Fruit fly (Drosophila melanogaster) whole organism, embryonic: ENCODE measurements around the gene sdk.
A peak's percentile ranks its signal among the peaks of the same experiment; 100 is the strongest.

Experiments used
- Adf1 ChIP-seq: fragments of 200-800 bp; sonication (Bioruptor generic); IDR thresholded peaks from 2 replicates; pipeline ENCODE4 v1.3.6; 2022; ENCODE audit warnings: missing biosample characterization, missing genetic modification characterization
- Aef1 ChIP-seq: fragments of 200-800 bp; sonication (Bioruptor generic); IDR thresholded peaks from 3 replicates; pipeline ENCODE4 v1.3.6; 2022; ENCODE audit warnings: missing biosample characterization, missing genetic modification characterization
- Atf-2 ChIP-seq: fragments of 200-800 bp; sonication (Bioruptor generic); optimal IDR thresholded peaks from 2 replicates; lab custom pipeline; 2016; ENCODE audit warnings: missing biosample characterization, missing genetic modification characterization
- B-H2 ChIP-seq: fragments of 200-800 bp; sonication (Bioruptor generic); optimal IDR thresholded peaks from 2 replicates; lab custom pipeline; 2018; ENCODE audit warnings: missing biosample characterization, mild to moderate bottlenecking, missing genetic modification characterization
- CG10565 ChIP-seq: fragments of 200-800 bp; sonication (Bioruptor generic); optimal IDR thresholded peaks from 3 replicates; lab custom pipeline; 2016; ENCODE audit warnings: missing biosample characterization, mild to moderate bottlenecking, missing genetic modification characterization
- CG10979 ChIP-seq: fragments of 200-800 bp; sonication (Bioruptor generic); optimal IDR thresholded peaks from 2 replicates; lab custom pipeline; 2018; ENCODE audit warnings: missing biosample characterization, mild to moderate bottlenecking, missing genetic modification characterization, moderate library complexity
- CG12659 ChIP-seq: fragments of 200-800 bp; sonication (Bioruptor generic); optimal IDR thresholded peaks from 3 replicates; lab custom pipeline; 2017; ENCODE audit warnings: mild to moderate bottlenecking, missing biosample characterization, missing genetic modification reagents, missing genetic modification characterization
- CG13894 ChIP-seq: fragments of 200-800 bp; sonication (Bioruptor generic); optimal IDR thresholded peaks from 3 replicates; lab custom pipeline; 2018; ENCODE audit warnings: missing biosample characterization, mild to moderate bottlenecking, missing genetic modification characterization, moderate library complexity
- CG14050 ChIP-seq: fragments of 200-800 bp; sonication (Bioruptor generic); IDR thresholded peaks from 3 replicates; pipeline ENCODE4 v1.3.6; 2022; ENCODE audit warnings: missing biosample characterization, missing genetic modification characterization
- CG18599 ChIP-seq: fragments of 200-800 bp; sonication (Bioruptor generic); optimal IDR thresholded peaks from 3 replicates; lab custom pipeline; 2017; ENCODE audit warnings: missing biosample characterization, missing genetic modification characterization, mild to moderate bottlenecking, moderate library complexity, missing genetic modification reagents
- CG2678 ChIP-seq: fragments of 200-800 bp; sonication (Bioruptor generic); optimal IDR thresholded peaks from 3 replicates; lab custom pipeline; 2019; ENCODE audit warnings: missing biosample characterization, mild to moderate bottlenecking, missing genetic modification characterization, moderate library complexity
- CG2875 ChIP-seq: fragments of 200-800 bp; sonication (Bioruptor generic); optimal IDR thresholded peaks from 2 replicates; lab custom pipeline; 2017; ENCODE audit warnings: missing biosample characterization, mild to moderate bottlenecking, missing genetic modification characterization, missing genetic modification reagents
- CG32767 ChIP-seq: fragments of 200-800 bp; sonication (Bioruptor generic); IDR thresholded peaks from 2 replicates; pipeline ENCODE4 v1.3.6; 2022; ENCODE audit warnings: missing biosample characterization, missing genetic modification characterization
- CG34422 ChIP-seq: fragments of 200-800 bp; sonication (Bioruptor generic); IDR thresholded peaks from 3 replicates; pipeline ENCODE4 v1.3.6; 2022; ENCODE audit warnings: missing biosample characterization, missing genetic modification characterization
- CG6175 ChIP-seq: fragments of 200-800 bp; sonication (Bioruptor generic); IDR thresholded peaks from 3 replicates; pipeline ENCODE4 v1.3.6; 2022; ENCODE audit warnings: missing biosample characterization, missing genetic modification characterization
- CG6254 ChIP-seq: fragments of 200-800 bp; sonication (Bioruptor generic); optimal IDR thresholded peaks from 3 replicates; lab custom pipeline; 2017; ENCODE audit warnings: mild to moderate bottlenecking, missing biosample characterization, missing genetic modification reagents, missing genetic modification characterization
- CG7987 ChIP-seq: fragments of 200-800 bp; sonication (Bioruptor generic); optimal IDR thresholded peaks from 2 replicates; lab custom pipeline; 2018; ENCODE audit warnings: missing biosample characterization, mild to moderate bottlenecking, missing genetic modification characterization, moderate library complexity
- CG8388 ChIP-seq: fragments of 200-800 bp; sonication (Bioruptor generic); optimal IDR thresholded peaks from 2 replicates; lab custom pipeline; 2019; ENCODE audit warnings: missing biosample characterization, mild to moderate bottlenecking, missing genetic modification characterization, moderate library complexity
- D ChIP-seq, 2 experiments: fragments of 200-800 bp in 1 of 2; fragments of >200 bp in 1 of 2; sonication (Bioruptor generic) in 1 of 2; optimal IDR thresholded peaks; 2 replicates in 1 of 2; 3 replicates in 1 of 2; lab custom pipeline; 2017; ENCODE audit warnings: mild to moderate bottlenecking in 1 of 2, missing biosample characterization in 1 of 2, missing genetic modification characterization in 1 of 2, missing genetic modification reagents in 1 of 2
- D19A ChIP-seq: fragments of 200-800 bp; optimal IDR thresholded peaks from 3 replicates; lab custom pipeline; 2019; ENCODE audit warnings: missing biosample characterization, mild to moderate bottlenecking, missing genetic modification characterization, moderate library complexity
- Dbx ChIP-seq: fragments of 200-800 bp; sonication (Bioruptor generic); IDR thresholded peaks from 3 replicates; pipeline ENCODE4 v1.3.6; 2022; ENCODE audit warnings: missing biosample characterization, missing genetic modification characterization
- E2f2 ChIP-seq: fragments of 200-800 bp; sonication (Bioruptor generic); IDR thresholded peaks from 2 replicates; pipeline ENCODE4 v1.3.6; 2022; ENCODE audit warnings: missing biosample characterization, missing genetic modification characterization
- Fer3 ChIP-seq: fragments of 200-800 bp; sonication (Bioruptor generic); optimal IDR thresholded peaks from 2 replicates; lab custom pipeline; 2018; ENCODE audit warnings: missing biosample characterization, mild to moderate bottlenecking, missing genetic modification characterization, moderate library complexity
- HLH4C ChIP-seq: fragments of 200-800 bp; sonication (Bioruptor generic); IDR thresholded peaks from 3 replicates; pipeline ENCODE4 v1.3.6; 2022; ENCODE audit warnings: missing biosample characterization, missing genetic modification characterization; ENCODE audit not compliant: partially characterized antibody
- Hmr ChIP-seq: fragments of 200-800 bp; sonication (Bioruptor generic); optimal IDR thresholded peaks from 3 replicates; lab custom pipeline; 2017; ENCODE audit warnings: mild to moderate bottlenecking, missing biosample characterization, missing genetic modification reagents, missing genetic modification characterization
- Hr78 ChIP-seq, 2 experiments: fragments of 200-800 bp in 1 of 2; fragments of >200 bp in 1 of 2; sonication (Bioruptor generic) in 1 of 2; optimal IDR thresholded peaks; 2 replicates each; lab custom pipeline; 2017 to 2019; ENCODE audit warnings: missing biosample characterization in 2 of 2, missing genetic modification characterization in 2 of 2, mild to moderate bottlenecking in 1 of 2, moderate library complexity in 1 of 2
- MBD-R2 ChIP-seq: fragments of 200-800 bp; sonication (Bioruptor generic); IDR thresholded peaks from 2 replicates; pipeline ENCODE4 v1.3.6; 2022; ENCODE audit warnings: missing biosample characterization, missing genetic modification characterization
- Mrtf ChIP-seq: fragments of 200-800 bp; sonication (Bioruptor generic); IDR thresholded peaks from 3 replicates; pipeline ENCODE4 v1.3.6; 2022; ENCODE audit warnings: missing biosample characterization, missing genetic modification characterization
- Neu2 ChIP-seq: fragments of 200-800 bp; sonication (Bioruptor generic); optimal IDR thresholded peaks from 3 replicates; lab custom pipeline; 2016; ENCODE audit warnings: missing biosample characterization, missing genetic modification characterization, borderline replicate concordance
- Oaz ChIP-seq: fragments of 200-800 bp; sonication (Bioruptor generic); IDR thresholded peaks from 2 replicates; pipeline ENCODE4 v1.3.6; 2022; ENCODE audit warnings: missing biosample characterization, missing genetic modification characterization
- Rfx ChIP-seq: fragments of 200-800 bp; sonication (Bioruptor generic); IDR thresholded peaks from 2 replicates; pipeline ENCODE4 v1.3.6; 2022; ENCODE audit warnings: missing biosample characterization, missing genetic modification characterization
- Scr ChIP-seq: fragments of 200-800 bp; sonication (Bioruptor generic); IDR thresholded peaks from 2 replicates; pipeline ENCODE4 v1.3.6; 2022; ENCODE audit warnings: missing biosample characterization, missing genetic modification characterization; ENCODE audit not compliant: partially characterized antibody
- Ssrp ChIP-seq: fragments of 200-800 bp; sonication (Bioruptor generic); optimal IDR thresholded peaks from 2 replicates; lab custom pipeline; 2018; ENCODE audit warnings: missing biosample characterization, mild to moderate bottlenecking, missing genetic modification characterization, moderate library complexity
- Vsx1 ChIP-seq: fragments of 200-800 bp; sonication (Bioruptor generic); optimal IDR thresholded peaks from 2 replicates; lab custom pipeline; 2017; ENCODE audit warnings: missing biosample characterization, mild to moderate bottlenecking, missing genetic modification characterization, missing genetic modification reagents
- dysf ChIP-seq: fragments of 200-800 bp; sonication (Bioruptor generic); IDR thresholded peaks from 3 replicates; pipeline ENCODE4 v1.3.6; 2022; ENCODE audit warnings: missing biosample characterization, missing genetic modification characterization
- gce ChIP-seq: fragments of 200-800 bp; sonication (Bioruptor generic); IDR thresholded peaks from 3 replicates; pipeline ENCODE4 v1.3.6; 2022; ENCODE audit warnings: missing biosample characterization, missing genetic modification characterization
- gcm ChIP-seq: fragments of 200-800 bp; sonication (Bioruptor generic); optimal IDR thresholded peaks from 2 replicates; lab custom pipeline; 2019; ENCODE audit warnings: missing biosample characterization, mild to moderate bottlenecking, missing genetic modification characterization, moderate library complexity
- jing ChIP-seq: fragments of 200-800 bp; sonication (Bioruptor generic); optimal IDR thresholded peaks from 2 replicates; lab custom pipeline; 2018; ENCODE audit warnings: missing biosample characterization, mild to moderate bottlenecking, missing genetic modification characterization
- kay ChIP-seq: fragments of 200-800 bp; sonication (Bioruptor generic); optimal IDR thresholded peaks from 2 replicates; lab custom pipeline; 2016; ENCODE audit warnings: missing biosample characterization, missing genetic modification characterization
- lov ChIP-seq, 2 experiments: fragments of 200-800 bp in 1 of 2; fragments of >200 bp in 1 of 2; sonication (Bioruptor generic) in 1 of 2; IDR thresholded peaks in 1 of 2; optimal IDR thresholded peaks in 1 of 2; 2 replicates in 1 of 2; 3 replicates in 1 of 2; pipeline versions ENCODE4 v1.3.6 to Lab custom; 2017 to 2022; ENCODE audit warnings: missing biosample characterization in 1 of 2, missing genetic modification characterization in 1 of 2
- maf-S ChIP-seq: fragments of 200-800 bp; sonication (Bioruptor generic); optimal IDR thresholded peaks from 2 replicates; lab custom pipeline; 2016; ENCODE audit warnings: missing biosample characterization, missing genetic modification characterization
- nerfin-1 ChIP-seq: fragments of 200-800 bp; sonication (Bioruptor generic); optimal IDR thresholded peaks from 3 replicates; lab custom pipeline; 2019; ENCODE audit warnings: missing biosample characterization, mild to moderate bottlenecking, missing genetic modification characterization, moderate library complexity
- schlank ChIP-seq: fragments of 200-800 bp; sonication (Bioruptor generic); optimal IDR thresholded peaks from 2 replicates; lab custom pipeline; 2018; ENCODE audit warnings: missing biosample characterization, mild to moderate bottlenecking, missing genetic modification characterization
- sens-2 ChIP-seq: fragments of 200-800 bp; sonication (Bioruptor generic); IDR thresholded peaks from 2 replicates; pipeline ENCODE4 v1.3.6; 2022; ENCODE audit warnings: missing biosample characterization, missing genetic modification characterization
- slbo ChIP-seq: fragments of 200-800 bp; sonication (Bioruptor generic); IDR thresholded peaks from 2 replicates; pipeline ENCODE4 v1.3.6; 2022; ENCODE audit warnings: missing biosample characterization, missing genetic modification characterization
- so ChIP-seq: fragments of 200-800 bp; sonication (Bioruptor generic); IDR thresholded peaks from 3 replicates; pipeline ENCODE4 v1.3.6; 2022; ENCODE audit warnings: missing biosample characterization, missing genetic modification characterization
- trem ChIP-seq: fragments of 200-800 bp; optimal IDR thresholded peaks from 3 replicates; lab custom pipeline; 2019; ENCODE audit warnings: missing biosample characterization, mild to moderate bottlenecking, missing genetic modification characterization, moderate library complexity
- yki ChIP-seq: fragments of >200 bp; optimal IDR thresholded peaks from 3 replicates; lab custom pipeline; 2018

Gene sdk

DNA sequence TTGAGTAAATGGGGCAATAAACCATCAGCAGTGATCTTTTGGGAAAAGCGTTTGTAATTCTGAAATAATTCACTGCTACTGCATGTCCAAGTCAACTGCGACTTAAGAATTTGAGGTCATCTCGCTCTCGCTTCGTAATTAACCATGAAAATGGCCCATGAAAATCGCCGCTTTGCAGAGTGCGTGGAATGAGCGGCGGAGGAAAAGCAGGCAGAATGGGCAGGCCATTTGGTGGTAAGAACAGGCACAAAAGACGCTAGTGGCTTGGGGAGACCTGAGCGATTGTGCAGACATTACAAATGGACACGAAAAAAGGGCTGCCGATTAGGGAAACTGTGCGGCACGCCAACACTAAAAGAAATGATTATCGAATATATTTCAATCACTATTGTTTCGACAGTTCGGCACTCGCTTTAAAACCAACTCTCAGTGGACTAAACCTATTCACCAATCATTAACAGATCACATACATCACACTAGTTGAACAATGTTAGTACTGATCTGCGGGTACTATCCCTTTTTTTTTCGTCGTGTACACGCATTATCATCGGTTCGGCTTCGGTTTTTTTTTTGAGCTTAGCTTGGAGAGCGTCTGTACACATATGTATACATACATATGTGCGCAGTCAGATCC, 84.9 kb downstream of the sdk start (continued):
- no peak for TF ChIP-seq Mrtf
- TF ChIP-seq CG18599 (GFP tag; lab: Kevin White, UChicago), result peak; percentile 19
- TF ChIP-seq CG2875 (GFP tag; lab: Kevin White, UChicago), result peak; percentile 5
- no peak for TF ChIP-seq gce
- no peak for TF ChIP-seq B-H2 (GFP tag; lab: Kevin White, UChicago)
- TF ChIP-seq CG13894 (tag; lab: Kevin White, UChicago), result no peak
- no peak for TF ChIP-seq sens-2 (GFP tag; lab: Robert Waterston, UW)
- TF ChIP-seq CG7987 (GFP tag; lab: Kevin White, UChicago), result no peak
- TF ChIP-seq HLH4C (GFP tag; lab: Robert Waterston, UW), result no peak
- TF ChIP-seq Dbx (GFP tag; lab: Robert Waterston, UW), result no peak
- peak; percentile 66 for TF ChIP-seq CG10979 (tag; lab: Kevin White, UChicago)
- no peak for TF ChIP-seq Hmr
- no peak for TF ChIP-seq Rfx
- TF ChIP-seq Adf1 (GFP tag; lab: Robert Waterston, UW), result no peak
- peak; percentile 34; the same call in 1 of the 3 replicates for TF ChIP-seq dysf (GFP tag; lab: Robert Waterston, UW)
- TF ChIP-seq E2f2 (GFP tag; lab: Robert Waterston, UW), result no peak
- peak; percentile 14; the same call in 1 of the 3 replicates for TF ChIP-seq CG34422
- no peak for TF ChIP-seq Fer3
- peak; percentile 55 for TF ChIP-seq CG8388
- peak; percentile 0 for TF ChIP-seq Ssrp
- no peak for TF ChIP-seq Aef1 (GFP tag; lab: Robert Waterston, UW)
- no peak for TF ChIP-seq lov (optimal IDR thresholded peaks at IDR 0.05; lab: Kevin White, UChicago)
- 0 out of 3 replicates have a peak, but pooled peaks have one; percentile 50 for TF ChIP-seq lov (GFP tag; IDR thresholded peaks at IDR 0.05; lab: Robert Waterston, UW)
- 0 out of 3 replicates have a peak, but pooled peaks have one; percentile 22 for TF ChIP-seq so (GFP tag; lab: Robert Waterston, UW)
- no peak for TF ChIP-seq schlank (tag; lab: Kevin White, UChicago)
- TF ChIP-seq yki (lab: Kevin White, UChicago), result no peak
- peak; percentile 21 for TF ChIP-seq trem
- no peak for TF ChIP-seq MBD-R2 (GFP tag; lab: Robert Waterston, UW)
- TF ChIP-seq CG12659, result peak; percentile 1
- no peak for TF ChIP-seq CG10565 (GFP tag; lab: Kevin White, UChicago)
- peak; percentile 25 for TF ChIP-seq CG6254 (GFP tag; lab: Kevin White, UChicago)
- no peak for TF ChIP-seq Scr
- TF ChIP-seq slbo (GFP tag; lab: Robert Waterston, UW), result no peak
- TF ChIP-seq Vsx1 (GFP tag; lab: Kevin White, UChicago), result no peak
- TF ChIP-seq gcm (GFP tag; lab: Kevin White, UChicago), result peak; percentile 35
- no peak for TF ChIP-seq D19A (tag; lab: Kevin White, UChicago)
- TF ChIP-seq CG32767 (GFP tag; lab: Robert Waterston, UW), result 0 out of 2 replicates have a peak, but pooled peaks have one; percentile 22
- peak; percentile 3 for TF ChIP-seq jing (GFP tag; lab: Kevin White, UChicago)
- no peak for TF ChIP-seq nerfin-1
- TF ChIP-seq Oaz (GFP tag; lab: Robert Waterston, UW), result no peak
- 0 out of 3 replicates have a peak, but pooled peaks have one; percentile 35 for TF ChIP-seq CG14050 (GFP tag; lab: Robert Waterston, UW)
- peak; percentile 7 for TF ChIP-seq Atf-2 (GFP tag; lab: Kevin White, UChicago)
- TF ChIP-seq D (optimal IDR thresholded peaks at IDR 0.05; lab: Kevin White, UChicago), result no peak
- TF ChIP-seq D (GFP tag; optimal IDR thresholded peaks at IDR 0.05; lab: Kevin White, UChicago), result peak; percentile 49
- peak; percentile 92 for TF ChIP-seq Neu2 (GFP tag; lab: Kevin White, UChicago)
- TF ChIP-seq kay (GFP tag; lab: Kevin White, UChicago), result no peak
- peak; percentile 38 for TF ChIP-seq CG2678 (tag; lab: Kevin White, UChicago)
- no peak for TF ChIP-seq CG6175 (GFP tag; lab: Robert Waterston, UW)
- TF ChIP-seq maf-S (GFP tag; lab: Kevin White, UChicago), result no peak
- no peak for TF ChIP-seq Hr78 (GFP tag; optimal IDR thresholded peaks at IDR 0.05; lab: Kevin White, UChicago)
